Worm (Caenorhabditis elegans): ENCODE results near the gene talp-3.

Gene talp-3

ce11 chrIV:14618551-14618950 is 34.6 kb downstream of the talp-3 start (continued):
- TF ChIP-seq zim-3 (tag; optimal IDR thresholded peaks at IDR 0.05) (no peak), nfyb-1 (GFP tag; IDR thresholded peaks at IDR 0.05) (peak; percentile 21; the same call in 1 of the 2 replicates), rec-8 (tag; optimal IDR thresholded peaks at IDR 0.05) (no peak), egl-44 (GFP tag; IDR thresholded peaks at IDR 0.05) (no peak), dox-1 (GFP tag; IDR thresholded peaks at IDR 0.05) (no peak), attf-5 (GFP tag; optimal IDR thresholded peaks at IDR 0.05) (no peak)

ce11 chrIV:14617985-14618384 is 35.2 kb downstream of the talp-3 start:
- no peak for TF ChIP-seq K11D2.4 (GFP tag; IDR thresholded peaks at IDR 0.05)
- no peak for TF ChIP-seq snpc-4 (GFP tag; optimal IDR thresholded peaks at IDR 0.05)
- peak in 2 of 4 experiments; percentile 35 to 61 for TF ChIP-seq snpc-4 (tag; optimal IDR thresholded peaks at IDR 0.05)

ce11 chrIV:14617498-14617897 is 35.7 kb downstream of the talp-3 start:
- no peak for TF ChIP-seq cebp-2 (GFP tag; IDR thresholded peaks at IDR 0.05)
- no peak for TF ChIP-seq egrh-3 (GFP tag; IDR thresholded peaks at IDR 0.05)
- TF ChIP-seq efl-1 (GFP tag; optimal IDR thresholded peaks at IDR 0.05) = peak; percentile 34
- TF ChIP-seq fkh-3 (tag; optimal IDR thresholded peaks at IDR 0.05) = no peak
- no peak for TF ChIP-seq madf-10 (tag; optimal IDR thresholded peaks at IDR 0.05)
- peak; percentile 10 for TF ChIP-seq nhr-80 (tag; optimal IDR thresholded peaks at IDR 0.05)
- no peak for TF ChIP-seq ztf-18 (tag; optimal IDR thresholded peaks at IDR 0.05)
- TF ChIP-seq snpc-1.1 (tag; optimal IDR thresholded peaks at IDR 0.05; ENCODE audit: insufficient read depth) = no peak
- TF ChIP-seq ama-1 (optimal IDR thresholded peaks at IDR 0.05) = peak; percentile 17
- TF ChIP-seq ama-1 (GFP tag; optimal IDR thresholded peaks at IDR 0.05) = no peak

ce11 chrIV:14617059-14617458 is 36.1 kb downstream of the talp-3 start:
- TF ChIP-seq egrh-3 (GFP tag; IDR thresholded peaks at IDR 0.05) = no peak
- no peak for TF ChIP-seq tbp1 (GFP tag; optimal IDR thresholded peaks at IDR 0.05)
- no peak for TF ChIP-seq cebp-2 (GFP tag; IDR thresholded peaks at IDR 0.05)
- TF ChIP-seq ama-1 (optimal IDR thresholded peaks at IDR 0.05) = peak; percentile 59
- no peak for TF ChIP-seq ama-1 (GFP tag; optimal IDR thresholded peaks at IDR 0.05)
- no peak for TF ChIP-seq Y95B8A.8 (GFP tag; IDR thresholded peaks at IDR 0.05)
- no peak for TF ChIP-seq pha-4 (tag; optimal IDR thresholded peaks at IDR 0.05)

- TF ChIP-seq F23B12.7 (tag; optimal IDR thresholded peaks at IDR 0.05; ENCODE audit: insufficient read depth) (no peak), ama-1 (optimal IDR thresholded peaks at IDR 0.05) (peak; percentile 46), ama-1 (GFP tag; optimal IDR thresholded peaks at IDR 0.05) (no peak)
These were observed 36.9 kb downstream of the talp-3 start, which contains the start of gene dmd-6 for ce11 chrIV:14616303-14616702. dmd-6 (plus strand) TSS chrIV:14616603.

ce11 chrIV:14614176-14614740 is 38.9 kb downstream of the talp-3 start:
- TF ChIP-seq ZK185.1 (tag; optimal IDR thresholded peaks at IDR 0.05; ENCODE audit: poor library complexity, severe bottlenecking) = peak; percentile 3
- no peak for TF ChIP-seq cebp-1 (GFP tag; IDR thresholded peaks at IDR 0.05)
- TF ChIP-seq cebp-1 (tag; optimal IDR thresholded peaks at IDR 0.05) = peak; percentile 23
- no peak for TF ChIP-seq snpc-1.3 (tag; optimal IDR thresholded peaks at IDR 0.05; ENCODE audit: insufficient read depth)
- TF ChIP-seq ztf-26 (tag; optimal IDR thresholded peaks at IDR 0.05) = peak; percentile 25
- peak; percentile 19 for TF ChIP-seq ama-1 (optimal IDR thresholded peaks at IDR 0.05)
- no peak for TF ChIP-seq ama-1 (GFP tag; optimal IDR thresholded peaks at IDR 0.05)
- peak; percentile 47 for TF ChIP-seq somi-1 (GFP tag; optimal IDR thresholded peaks at IDR 0.05)
- TF ChIP-seq chd-7 (tag; optimal IDR thresholded peaks at IDR 0.05) = no peak
- peak; percentile 51 for TF ChIP-seq lin-40 (tag; optimal IDR thresholded peaks at IDR 0.05)
- TF ChIP-seq die-1 (tag; optimal IDR thresholded peaks at IDR 0.05) = peak; percentile 28
- TF ChIP-seq fkh-3 (tag; optimal IDR thresholded peaks at IDR 0.05) = no peak
- peak; percentile 9 for TF ChIP-seq nhr-80 (tag; optimal IDR thresholded peaks at IDR 0.05)
- 0 out of 2 replicates have a peak, but pooled peaks have one; percentile 48 for TF ChIP-seq cebp-2 (GFP tag; IDR thresholded peaks at IDR 0.05)
